Worm (Caenorhabditis elegans) whole organism, L2 larva: ENCODE measurements around the gene C27H6.8.
A peak's percentile ranks its signal among the peaks of the same experiment; 100 is the strongest.

Source experiments
- C34F6.9 ChIP-seq: fragments of 150-350 bp; optimal IDR thresholded peaks from 2 replicates; lab custom pipeline; 2014; ENCODE audit warnings: missing biosample characterization, missing genetic modification characterization
- F13H6.1 ChIP-seq: sonication (generic microtip); optimal IDR thresholded peaks from 2 replicates; lab custom pipeline; 2016; ENCODE audit warnings: missing genetic modification characterization, missing compliant biosample characterization
- ZK546.5 ChIP-seq: sonication (generic microtip); optimal IDR thresholded peaks from 2 replicates; lab custom pipeline; 2017; ENCODE audit warnings: missing biosample characterization, missing genetic modification characterization
- alr-1 ChIP-seq: fragments of 150-350 bp; optimal IDR thresholded peaks from 2 replicates; lab custom pipeline; 2014; ENCODE audit warnings: missing biosample characterization, missing genetic modification characterization
- ama-1 ChIP-seq: fragments of 150-350 bp; optimal IDR thresholded peaks from 2 replicates; lab custom pipeline; 2018; ENCODE audit warnings: inconsistent platforms
- blmp-1 ChIP-seq: sonication (generic microtip); optimal IDR thresholded peaks from 2 replicates; lab custom pipeline; 2017; ENCODE audit warnings: missing genetic modification characterization, mild to moderate bottlenecking, missing compliant biosample characterization, antibody characterized with exemption, moderate library complexity; ENCODE audit not compliant: insufficient read depth
- ceh-16 ChIP-seq: fragments of 150-350 bp; optimal IDR thresholded peaks from 2 replicates; lab custom pipeline; 2014; ENCODE audit warnings: missing biosample characterization, missing genetic modification characterization
- ceh-82 ChIP-seq: fragments of 150-350 bp; optimal IDR thresholded peaks from 2 replicates; lab custom pipeline; 2014; ENCODE audit warnings: missing biosample characterization, missing genetic modification characterization
- crh-2 ChIP-seq: sonication (generic microtip); optimal IDR thresholded peaks from 2 replicates; lab custom pipeline; 2017; ENCODE audit warnings: missing biosample characterization, missing genetic modification characterization
- dmd-4 ChIP-seq: sonication (generic microtip); optimal IDR thresholded peaks from 2 replicates; lab custom pipeline; 2017; ENCODE audit warnings: missing biosample characterization, missing genetic modification characterization
- elt-1 ChIP-seq: fragments of 150-350 bp; optimal IDR thresholded peaks from 2 replicates; lab custom pipeline; 2014; ENCODE audit warnings: missing biosample characterization, missing genetic modification characterization
- elt-3 ChIP-seq: sonication (generic microtip); optimal IDR thresholded peaks from 2 replicates; lab custom pipeline; 2017; ENCODE audit warnings: missing biosample characterization, missing genetic modification characterization
- fos-1 ChIP-seq: fragments of 150-350 bp; optimal IDR thresholded peaks from 2 replicates; lab custom pipeline; 2014; ENCODE audit warnings: missing biosample characterization, missing genetic modification characterization
- gmeb-1 ChIP-seq: fragments of 150-350 bp; optimal IDR thresholded peaks from 2 replicates; lab custom pipeline; 2014; ENCODE audit warnings: missing biosample characterization, missing genetic modification characterization
- lin-11 ChIP-seq: fragments of 150-350 bp; sonication (generic microtip); optimal IDR thresholded peaks from 2 replicates; lab custom pipeline; 2014; ENCODE audit warnings: missing biosample characterization, missing genetic modification characterization, inconsistent platforms, mixed read lengths
- lin-13 ChIP-seq: fragments of 150-350 bp; optimal IDR thresholded peaks from 2 replicates; lab custom pipeline; 2014; ENCODE audit warnings: missing biosample characterization, missing genetic modification reagents, missing genetic modification characterization
- lsy-2 ChIP-seq, 2 experiments: fragments of 150-350 bp in 1 of 2; sonication (generic microtip) in 1 of 2; optimal IDR thresholded peaks; 2 replicates each; lab custom pipeline; 2014 to 2017; ENCODE audit warnings: missing biosample characterization in 2 of 2, missing genetic modification characterization in 2 of 2
- mbf-1 ChIP-seq: sonication (generic microtip); optimal IDR thresholded peaks from 2 replicates; lab custom pipeline; 2017; ENCODE audit warnings: missing biosample characterization, missing genetic modification characterization
- mdl-1 ChIP-seq, 2 experiments: fragments of 150-350 bp in 1 of 2; sonication (generic microtip) in 1 of 2; optimal IDR thresholded peaks; 2 replicates each; lab custom pipeline; 2017; ENCODE audit warnings: missing biosample characterization in 2 of 2, missing genetic modification characterization in 2 of 2
- nhr-10 ChIP-seq: sonication (generic microtip); optimal IDR thresholded peaks from 2 replicates; lab custom pipeline; 2017; ENCODE audit warnings: missing biosample characterization, missing genetic modification characterization
- nhr-12 ChIP-seq: fragments of 150-350 bp; optimal IDR thresholded peaks from 2 replicates; lab custom pipeline; 2014; ENCODE audit warnings: missing biosample characterization, missing genetic modification characterization
- nhr-129 ChIP-seq: fragments of 150-350 bp; optimal IDR thresholded peaks from 2 replicates; lab custom pipeline; 2014; ENCODE audit warnings: missing biosample characterization, missing genetic modification characterization
- nhr-23 ChIP-seq: fragments of 150-350 bp; optimal IDR thresholded peaks from 2 replicates; lab custom pipeline; 2014; ENCODE audit warnings: missing biosample characterization, missing genetic modification reagents, missing genetic modification characterization
- nhr-237 ChIP-seq: fragments of 150-350 bp; optimal IDR thresholded peaks from 2 replicates; lab custom pipeline; 2014; ENCODE audit warnings: missing biosample characterization, missing genetic modification characterization
- nhr-25 ChIP-seq: fragments of 150-350 bp; sonication (generic microtip); optimal IDR thresholded peaks from 3 replicates; lab custom pipeline; 2014; ENCODE audit warnings: missing biosample characterization, missing genetic modification characterization
- nhr-6 ChIP-seq: fragments of 150-350 bp; optimal IDR thresholded peaks from 2 replicates; lab custom pipeline; 2014; ENCODE audit warnings: missing biosample characterization, missing genetic modification characterization
- nhr-77 ChIP-seq: fragments of 150-350 bp; optimal IDR thresholded peaks from 2 replicates; lab custom pipeline; 2014; ENCODE audit warnings: missing biosample characterization, missing genetic modification characterization
- peb-1 ChIP-seq: fragments of 150-350 bp; optimal IDR thresholded peaks from 2 replicates; lab custom pipeline; 2014; ENCODE audit warnings: missing biosample characterization, missing genetic modification characterization
- sem-4 ChIP-seq: fragments of 150-350 bp; optimal IDR thresholded peaks from 2 replicates; lab custom pipeline; 2014; ENCODE audit warnings: missing biosample characterization, missing genetic modification reagents, missing genetic modification characterization
- skn-1 ChIP-seq: sonication (generic microtip); optimal IDR thresholded peaks from 2 replicates; lab custom pipeline; 2017; ENCODE audit warnings: missing biosample characterization, missing genetic modification characterization
- sma-3 ChIP-seq: sonication (generic microtip); optimal IDR thresholded peaks from 2 replicates; lab custom pipeline; 2016; ENCODE audit warnings: missing genetic modification reagents, missing genetic modification characterization, missing compliant biosample characterization
- sma-9 ChIP-seq, 2 experiments: fragments of 150-350 bp in 1 of 2; sonication (generic microtip) in 1 of 2; optimal IDR thresholded peaks; 2 replicates each; lab custom pipeline; 2014 to 2016; ENCODE audit warnings: missing genetic modification characterization in 2 of 2, mild to moderate bottlenecking in 1 of 2, missing biosample characterization in 1 of 2, missing compliant biosample characterization in 1 of 2, missing genetic modification reagents in 1 of 2, moderate library complexity in 1 of 2
- snpc-4 ChIP-seq: fragments of 150-350 bp; optimal IDR thresholded peaks from 2 replicates; lab custom pipeline; 2014; ENCODE audit warnings: missing biosample characterization, missing genetic modification characterization
- unc-39 ChIP-seq: fragments of 150-350 bp; optimal IDR thresholded peaks from 2 replicates; lab custom pipeline; 2014; ENCODE audit warnings: missing biosample characterization, missing genetic modification characterization
- unc-55 ChIP-seq: fragments of 150-350 bp; sonication (generic microtip); optimal IDR thresholded peaks from 3 replicates; lab custom pipeline; 2014; ENCODE audit warnings: missing biosample characterization, missing genetic modification reagents, missing genetic modification characterization
- unc-62 ChIP-seq: fragments of 150-350 bp; optimal IDR thresholded peaks from 2 replicates; lab custom pipeline; 2014; ENCODE audit warnings: missing biosample characterization, missing genetic modification reagents, missing genetic modification characterization
- zag-1 ChIP-seq: fragments of 150-350 bp; optimal IDR thresholded peaks from 2 replicates; lab custom pipeline; 2014; ENCODE audit warnings: missing biosample characterization, missing genetic modification characterization
- ztf-1 ChIP-seq: fragments of 200-800 bp; sonication (Bioruptor generic); conservative IDR thresholded peaks from 2 replicates; pipeline ENCODE4 v1.3.6; 2022; ENCODE audit warnings: missing genetic modification characterization, missing compliant biosample characterization
- ztf-11 ChIP-seq: sonication (generic microtip); optimal IDR thresholded peaks from 2 replicates; lab custom pipeline; 2017; ENCODE audit warnings: missing biosample characterization, missing genetic modification characterization
- ztf-4 ChIP-seq: fragments of 150-350 bp; optimal IDR thresholded peaks from 2 replicates; lab custom pipeline; 2014; ENCODE audit warnings: missing biosample characterization, missing genetic modification characterization

Gene C27H6.8

ce11 chrV:10011623-10012022 is 24.0 kb upstream of the C27H6.8 start, which contains the start of gene lea-1:
Gene lea-1, plus strand, starts transcription at chrV:10011923.
- TF ChIP-seq nhr-12 (tag; lab: Kevin White, UChicago) (no peak), ama-1 (lab: Kevin White, UChicago) (no peak), unc-62 (GFP tag; lab: Kevin White, UChicago) (no peak), C34F6.9 (no peak), ceh-82 (no peak), nhr-25 (tag; lab: Kevin White, UChicago) (no peak), F13H6.1 (tag; lab: Kevin White, UChicago) (no peak), ztf-1 (no peak), zag-1 (no peak), unc-39 (tag; lab: Kevin White, UChicago) (no peak)

- no peak for TF ChIP-seq zag-1
- no peak for TF ChIP-seq nhr-129 (tag; lab: Kevin White, UChicago)
- no peak for TF ChIP-seq elt-3 (tag; lab: Kevin White, UChicago)
- no peak for TF ChIP-seq lin-11 (tag; lab: Kevin White, UChicago)
- no peak for TF ChIP-seq F13H6.1 (tag; lab: Kevin White, UChicago)
- TF ChIP-seq ceh-16 (tag; lab: Kevin White, UChicago) = no peak
- TF ChIP-seq dmd-4 (tag; lab: Kevin White, UChicago) = no peak
- TF ChIP-seq sma-3 (GFP tag; lab: Kevin White, UChicago) = no peak
- no peak for TF ChIP-seq gmeb-1 (tag; lab: Kevin White, UChicago)
- TF ChIP-seq lin-13 (GFP tag; lab: Kevin White, UChicago) = no peak
- TF ChIP-seq ZK546.5 (tag; lab: Kevin White, UChicago) = no peak
- no peak for TF ChIP-seq snpc-4 (tag; lab: Kevin White, UChicago)
- no peak for TF ChIP-seq sem-4 (tag; lab: Kevin White, UChicago)
- TF ChIP-seq alr-1 = no peak
- TF ChIP-seq unc-55 (GFP tag; lab: Kevin White, UChicago) = no peak
- TF ChIP-seq nhr-23 = no peak
These were observed 19.9 kb upstream of the C27H6.8 start for ce11 chrV:10007484-10007883.

- peak; percentile 10 for TF ChIP-seq nhr-129 (tag; lab: Kevin White, UChicago)
- no peak for TF ChIP-seq nhr-12 (tag; lab: Kevin White, UChicago)
- no peak for TF ChIP-seq lsy-2 (tag; optimal IDR thresholded peaks at IDR 0.05; lab: Kevin White, UChicago)
- TF ChIP-seq unc-39 (tag; lab: Kevin White, UChicago) = no peak
These were observed 18.8 kb upstream of the C27H6.8 start for ce11 chrV:10006374-10006773.

- TF ChIP-seq blmp-1 (tag; lab: Kevin White, UChicago) (peak; percentile 61), crh-2 (peak; percentile 6)
These were observed 16.6 kb upstream of the C27H6.8 start, which contains the start of gene uda-1 for ce11 chrV:10004048-10004761. Gene uda-1, plus strand, starts transcription at chrV:10004755.

ce11 chrV:10003315-10003969 is 15.9 kb upstream of the C27H6.8 start:
- TF ChIP-seq sem-4 (tag; lab: Kevin White, UChicago) (peak; percentile 69), unc-62 (GFP tag; lab: Kevin White, UChicago) (no peak), nhr-10 (tag; lab: Kevin White, UChicago) (no peak), nhr-77 (tag; lab: Kevin White, UChicago) (no peak), elt-1 (tag; lab: Kevin White, UChicago) (no peak), dmd-4 (tag; lab: Kevin White, UChicago) (no peak), mdl-1 (tag; optimal IDR thresholded peaks at IDR 0.05; lab: Kevin White, UChicago) (no peak), snpc-4 (tag; lab: Kevin White, UChicago) (peak; percentile 60), sma-9 (GFP tag; optimal IDR thresholded peaks at IDR 0.05; lab: Kevin White, UChicago) (peak; percentile 52), sma-9 (tag; optimal IDR thresholded peaks at IDR 0.05; lab: Kevin White, UChicago) (no peak), elt-3 (tag; lab: Kevin White, UChicago) (no peak), ztf-11 (tag; lab: Kevin White, UChicago) (no peak), ceh-82 (no peak), ama-1 (lab: Kevin White, UChicago) (no peak), C34F6.9 (peak; percentile 71), fos-1 (tag; lab: Kevin White, UChicago) (no peak), unc-39 (tag; lab: Kevin White, UChicago) (no peak), ZK546.5 (tag; lab: Kevin White, UChicago) (no peak), crh-2 (peak; percentile 61), F13H6.1 (tag; lab: Kevin White, UChicago) (no peak), unc-55 (GFP tag; lab: Kevin White, UChicago) (peak; percentile 87), lin-11 (tag; lab: Kevin White, UChicago) (no peak), nhr-23 (no peak), nhr-6 (no peak), skn-1 (tag; lab: Kevin White, UChicago) (no peak), lin-13 (GFP tag; lab: Kevin White, UChicago) (peak; percentile 70), zag-1 (peak; percentile 14), peb-1 (no peak), ztf-4 (tag; lab: Kevin White, UChicago) (no peak), nhr-237 (tag; lab: Kevin White, UChicago) (no peak), mbf-1 (no peak), alr-1 (no peak), blmp-1 (tag; lab: Kevin White, UChicago) (no peak)
